Fruit fly (Drosophila melanogaster) whole organism, embryonic: ENCODE results near the gene Polr3E.

Experiments
- Adf1 ChIP-seq: fragments of 200-800 bp; sonication (Bioruptor generic); IDR thresholded peaks from 2 replicates; pipeline ENCODE4 v1.3.6; 2022; ENCODE audit warnings: missing biosample characterization, missing genetic modification characterization
- CG10274 ChIP-seq: fragments of 200-800 bp; sonication (Bioruptor generic); optimal IDR thresholded peaks from 3 replicates; lab custom pipeline; 2017; ENCODE audit warnings: missing biosample characterization, mild to moderate bottlenecking, missing genetic modification characterization
- CG12071 ChIP-seq: fragments of 200-800 bp; sonication (Bioruptor generic); optimal IDR thresholded peaks from 3 replicates; lab custom pipeline; 2018; ENCODE audit warnings: missing biosample characterization, mild to moderate bottlenecking, missing genetic modification characterization
- CG12299 ChIP-seq: fragments of 200-800 bp; sonication (Bioruptor generic); optimal IDR thresholded peaks from 2 replicates; lab custom pipeline; 2018; ENCODE audit warnings: missing biosample characterization, mild to moderate bottlenecking, missing genetic modification characterization
- CG1233 ChIP-seq: fragments of 200-800 bp; sonication (Bioruptor generic); optimal IDR thresholded peaks from 4 replicates; lab custom pipeline; 2018; ENCODE audit warnings: missing biosample characterization, mild to moderate bottlenecking, missing genetic modification characterization
- CG13894 ChIP-seq: fragments of 200-800 bp; sonication (Bioruptor generic); optimal IDR thresholded peaks from 3 replicates; lab custom pipeline; 2018; ENCODE audit warnings: missing biosample characterization, mild to moderate bottlenecking, missing genetic modification characterization, moderate library complexity
- CG15269 ChIP-seq: fragments of 200-800 bp; sonication (Bioruptor generic); optimal IDR thresholded peaks from 2 replicates; lab custom pipeline; 2018; ENCODE audit warnings: missing biosample characterization, mild to moderate bottlenecking, missing genetic modification characterization, moderate library complexity
- CG1529 ChIP-seq: fragments of 200-800 bp; sonication (Bioruptor generic); optimal IDR thresholded peaks from 3 replicates; lab custom pipeline; 2018; ENCODE audit warnings: missing biosample characterization, missing genetic modification characterization
- CG17361 ChIP-seq: fragments of 200-800 bp; sonication (Bioruptor generic); IDR thresholded peaks from 3 replicates; pipeline ENCODE4 v1.3.6; 2022; ENCODE audit warnings: missing biosample characterization, missing genetic modification characterization
- CG17829 ChIP-seq: fragments of 200-800 bp; optimal IDR thresholded peaks from 2 replicates; lab custom pipeline; 2019; ENCODE audit warnings: missing biosample characterization, mild to moderate bottlenecking, missing genetic modification characterization, moderate library complexity
- CG18262 ChIP-seq: fragments of 200-800 bp; optimal IDR thresholded peaks from 3 replicates; lab custom pipeline; 2019; ENCODE audit warnings: missing biosample characterization, mild to moderate bottlenecking, missing genetic modification characterization, moderate library complexity
- CG2129 ChIP-seq: fragments of 200-800 bp; sonication (Bioruptor generic); IDR thresholded peaks from 2 replicates; pipeline ENCODE4 v1.3.6; 2022; ENCODE audit warnings: missing biosample characterization, missing genetic modification characterization; ENCODE audit not compliant: partially characterized antibody
- CG2678 ChIP-seq: fragments of 200-800 bp; sonication (Bioruptor generic); optimal IDR thresholded peaks from 3 replicates; lab custom pipeline; 2019; ENCODE audit warnings: missing biosample characterization, mild to moderate bottlenecking, missing genetic modification characterization, moderate library complexity
- CG30020 ChIP-seq: fragments of 200-800 bp; optimal IDR thresholded peaks from 2 replicates; lab custom pipeline; 2019; ENCODE audit warnings: missing biosample characterization, mild to moderate bottlenecking, missing genetic modification characterization, moderate library complexity
- CG30431 ChIP-seq: fragments of 200-800 bp; sonication (Bioruptor generic); optimal IDR thresholded peaks from 2 replicates; lab custom pipeline; 2017; ENCODE audit warnings: missing biosample characterization, missing genetic modification characterization
- CG4854 ChIP-seq: fragments of 200-800 bp; sonication (Bioruptor generic); optimal IDR thresholded peaks from 2 replicates; lab custom pipeline; 2016; ENCODE audit warnings: missing biosample characterization, missing genetic modification characterization, inconsistent platforms
- CG5245 ChIP-seq: fragments of 200-800 bp; sonication (Bioruptor generic); optimal IDR thresholded peaks from 3 replicates; lab custom pipeline; 2016; ENCODE audit warnings: missing biosample characterization, missing genetic modification characterization
- CG7372 ChIP-seq: fragments of 200-800 bp; sonication (Bioruptor generic); IDR thresholded peaks from 2 replicates; pipeline ENCODE4 v1.3.6; 2022; ENCODE audit warnings: missing biosample characterization, missing genetic modification characterization
- CG7786 ChIP-seq: fragments of 200-800 bp; sonication (Bioruptor generic); optimal IDR thresholded peaks from 2 replicates; lab custom pipeline; 2016; ENCODE audit warnings: missing biosample characterization, missing genetic modification characterization
- CG8944 ChIP-seq: fragments of 200-800 bp; sonication (Bioruptor generic); optimal IDR thresholded peaks from 3 replicates; lab custom pipeline; 2016; ENCODE audit warnings: missing biosample characterization, missing genetic modification characterization
- CG9437 ChIP-seq: fragments of 200-800 bp; sonication (Bioruptor generic); optimal IDR thresholded peaks from 2 replicates; lab custom pipeline; 2018; ENCODE audit warnings: missing biosample characterization, mild to moderate bottlenecking, missing genetic modification characterization
- Camta ChIP-seq: fragments of 200-800 bp; sonication (Bioruptor generic); optimal IDR thresholded peaks from 2 replicates; lab custom pipeline; 2016; ENCODE audit warnings: missing biosample characterization, missing genetic modification characterization
- CrebB ChIP-seq: fragments of 200-800 bp; sonication (Bioruptor generic); optimal IDR thresholded peaks from 3 replicates; lab custom pipeline; 2018; ENCODE audit warnings: missing biosample characterization, mild to moderate bottlenecking, missing genetic modification characterization
- Dll ChIP-seq: fragments of 200-800 bp; sonication (Bioruptor generic); IDR thresholded peaks from 4 replicates; pipeline ENCODE4 v1.3.6; 2022; ENCODE audit warnings: missing biosample characterization, missing genetic modification characterization; ENCODE audit not compliant: partially characterized antibody
- H15 ChIP-seq: fragments of 200-800 bp; sonication (Bioruptor generic); IDR thresholded peaks from 3 replicates; pipeline ENCODE4 v1.3.6; 2022; ENCODE audit warnings: missing biosample characterization, missing genetic modification characterization
- Lhr ChIP-seq: fragments of 200-800 bp; sonication (Bioruptor generic); optimal IDR thresholded peaks from 3 replicates; lab custom pipeline; 2017; ENCODE audit warnings: mild to moderate bottlenecking, missing biosample characterization, missing genetic modification reagents, missing genetic modification characterization
- PHDP ChIP-seq: fragments of 200-800 bp; sonication (Bioruptor generic); optimal IDR thresholded peaks from 3 replicates; lab custom pipeline; 2018; ENCODE audit warnings: missing biosample characterization, mild to moderate bottlenecking, missing genetic modification characterization, moderate library complexity
- ara ChIP-seq: fragments of 200-800 bp; sonication (Bioruptor generic); IDR thresholded peaks from 2 replicates; pipeline ENCODE4 v1.3.6; 2022; ENCODE audit warnings: missing biosample characterization, missing genetic modification characterization
- ase ChIP-seq: fragments of 200-800 bp; sonication (Bioruptor generic); IDR thresholded peaks from 3 replicates; pipeline ENCODE4 v1.3.6; 2022; ENCODE audit warnings: missing biosample characterization, missing genetic modification characterization
- dimm ChIP-seq: fragments of 200-800 bp; sonication (Bioruptor generic); IDR thresholded peaks from 2 replicates; pipeline ENCODE4 v1.3.6; 2022; ENCODE audit warnings: missing biosample characterization, missing genetic modification characterization
- eve ChIP-seq, 2 experiments: fragments of >200 bp; optimal IDR thresholded peaks; 2 replicates each; lab custom pipeline; 2017; ENCODE audit warnings: missing biosample characterization in 2 of 2, missing genetic modification characterization in 2 of 2
- gt ChIP-seq: fragments of 200-800 bp; sonication (Bioruptor generic); IDR thresholded peaks from 2 replicates; pipeline ENCODE4 v1.3.6; 2022; ENCODE audit warnings: missing biosample characterization, missing genetic modification characterization
- hbn ChIP-seq: fragments of 200-800 bp; sonication (Bioruptor generic); IDR thresholded peaks from 2 replicates; pipeline ENCODE4 v1.3.6; 2022; ENCODE audit warnings: missing biosample characterization, missing genetic modification characterization; ENCODE audit not compliant: partially characterized antibody
- jigr1 ChIP-seq: fragments of 200-800 bp; sonication (Bioruptor generic); IDR thresholded peaks from 3 replicates; pipeline ENCODE4 v1.3.6; 2022; ENCODE audit warnings: missing biosample characterization, missing genetic modification characterization
- lbe ChIP-seq: fragments of 200-800 bp; sonication (Bioruptor generic); optimal IDR thresholded peaks from 2 replicates; lab custom pipeline; 2016; ENCODE audit warnings: missing biosample characterization, mild to moderate bottlenecking, missing genetic modification characterization
- lmd ChIP-seq: fragments of 200-800 bp; sonication (Bioruptor generic); IDR thresholded peaks from 2 replicates; pipeline ENCODE4 v1.3.6; 2022; ENCODE audit warnings: missing biosample characterization, missing genetic modification characterization
- pho ChIP-seq: fragments of 200-800 bp; sonication (Bioruptor generic); optimal IDR thresholded peaks from 2 replicates; lab custom pipeline; 2016; ENCODE audit warnings: missing biosample characterization, missing genetic modification characterization
- pzg ChIP-seq: fragments of 200-800 bp; sonication (Bioruptor generic); optimal IDR thresholded peaks from 3 replicates; lab custom pipeline; 2018; ENCODE audit warnings: missing biosample characterization, mild to moderate bottlenecking, missing genetic modification characterization, moderate library complexity
- sc ChIP-seq, 3 experiments: fragments of >200 bp in 2 of 3; fragments of 200-800 bp in 1 of 3; sonication (Bioruptor generic) in 1 of 3; optimal IDR thresholded peaks; 2 replicates in 2 of 3; 3 replicates in 1 of 3; lab custom pipeline; 2017; ENCODE audit warnings: mild to moderate bottlenecking in 1 of 3, missing biosample characterization in 1 of 3, missing genetic modification characterization in 1 of 3, missing genetic modification reagents in 1 of 3
- sd ChIP-seq: fragments of 200-800 bp; sonication (Bioruptor generic); optimal IDR thresholded peaks from 3 replicates; lab custom pipeline; 2018; ENCODE audit warnings: missing biosample characterization, mild to moderate bottlenecking, missing genetic modification characterization, moderate library complexity
- sna ChIP-seq: fragments of 200-800 bp; sonication (Bioruptor generic); IDR thresholded peaks from 2 replicates; pipeline ENCODE4 v1.3.6; 2022; ENCODE audit warnings: missing biosample characterization, missing genetic modification characterization; ENCODE audit not compliant: partially characterized antibody
- sr ChIP-seq: fragments of 200-800 bp; sonication (Bioruptor generic); IDR thresholded peaks from 3 replicates; pipeline ENCODE4 v1.3.6; 2022; ENCODE audit warnings: missing biosample characterization, missing genetic modification characterization
- tgo ChIP-seq: fragments of 200-800 bp; sonication (Bioruptor generic); IDR thresholded peaks from 3 replicates; pipeline ENCODE4 v1.3.6; 2022; ENCODE audit warnings: missing biosample characterization, missing genetic modification characterization
- twi ChIP-seq: fragments of 200-800 bp; optimal IDR thresholded peaks from 2 replicates; lab custom pipeline; 2019; ENCODE audit warnings: missing biosample characterization, mild to moderate bottlenecking, missing genetic modification characterization, moderate library complexity
- unpg ChIP-seq: fragments of 200-800 bp; sonication (Bioruptor generic); optimal IDR thresholded peaks from 3 replicates; lab custom pipeline; 2018; ENCODE audit warnings: missing biosample characterization, mild to moderate bottlenecking, missing genetic modification characterization, moderate library complexity
- vfl ChIP-seq: fragments of 200-800 bp; sonication (Bioruptor generic); optimal IDR thresholded peaks from 2 replicates; lab custom pipeline; 2016; ENCODE audit warnings: missing biosample characterization, missing genetic modification characterization
- wdn ChIP-seq: fragments of 200-800 bp; sonication (Bioruptor generic); IDR thresholded peaks from 2 replicates; pipeline ENCODE4 v1.3.6; 2022; ENCODE audit warnings: missing biosample characterization, missing genetic modification characterization
- yki ChIP-seq: fragments of >200 bp; optimal IDR thresholded peaks from 3 replicates; lab custom pipeline; 2018

Gene Polr3E

DNA sequence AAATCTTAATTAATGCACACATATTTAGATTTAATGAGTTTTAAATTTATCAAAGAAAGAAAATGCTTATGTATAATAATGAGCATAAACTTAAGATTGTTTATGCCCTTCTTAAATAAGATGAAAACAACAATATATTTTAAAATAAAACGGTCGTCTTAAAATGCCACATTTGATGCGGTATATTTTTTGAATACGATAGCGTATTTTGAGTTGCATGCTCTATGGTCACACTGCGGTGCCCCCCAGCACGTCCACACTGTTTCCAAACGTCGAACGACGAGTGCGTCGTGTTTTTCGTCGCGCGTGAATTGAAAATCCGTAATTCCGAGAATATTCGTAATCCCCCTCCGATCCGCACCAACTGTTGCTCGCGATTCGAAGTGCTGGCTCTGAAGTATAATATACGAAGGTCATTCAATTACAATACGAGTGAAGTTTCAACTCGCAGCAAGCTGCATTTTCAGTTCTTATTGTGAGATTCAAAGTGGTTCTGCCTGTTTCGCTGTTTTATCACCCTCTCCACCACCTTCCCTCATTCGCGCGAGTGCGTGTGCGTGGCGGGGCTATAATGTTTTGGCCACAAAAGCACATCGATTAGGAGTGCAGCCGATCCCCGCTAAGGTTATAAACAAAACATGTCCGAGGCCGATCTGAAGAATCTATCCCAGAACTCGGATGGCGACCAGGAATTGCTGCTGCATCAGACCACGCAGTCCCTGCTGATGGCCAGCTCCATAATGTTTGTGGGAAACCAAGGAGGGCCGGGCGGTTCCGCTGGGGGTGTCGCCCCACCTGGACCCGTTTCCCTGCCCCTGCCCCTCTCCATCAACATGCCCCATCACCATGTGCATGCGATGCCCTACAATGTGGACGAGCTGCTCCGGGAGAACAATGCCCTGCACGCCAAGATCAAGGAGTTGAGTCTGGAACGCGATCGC lies 2.9 kb downstream of the Polr3E start, which contains the start of gene siz (continued):
- TF ChIP-seq sc (optimal IDR thresholded peaks at IDR 0.05; lab: Kevin White, UChicago) = no peak
- TF ChIP-seq sc (GFP tag; optimal IDR thresholded peaks at IDR 0.05; lab: Kevin White, UChicago) = no peak
- TF ChIP-seq eve (GFP tag; optimal IDR thresholded peaks at IDR 0.05; lab: Kevin White, UChicago) = no peak
- TF ChIP-seq twi (tag; lab: Kevin White, UChicago) = no peak
- TF ChIP-seq sd (tag; lab: Kevin White, UChicago) = peak; percentile 37
- TF ChIP-seq PHDP = peak; percentile 6
- TF ChIP-seq CG5245 (GFP tag; lab: Kevin White, UChicago) = no peak
- TF ChIP-seq Lhr = peak; percentile 94
- no peak for TF ChIP-seq tgo
- no peak for TF ChIP-seq CG7786 (GFP tag; lab: Kevin White, UChicago)
- no peak for TF ChIP-seq unpg (GFP tag; lab: Kevin White, UChicago)
- TF ChIP-seq lbe = peak; percentile 3
- no peak for TF ChIP-seq CG2129
- TF ChIP-seq CG9437 = no peak
- no peak for TF ChIP-seq sr
- TF ChIP-seq H15 (GFP tag; lab: Robert Waterston, UW) = no peak
- no peak for TF ChIP-seq yki (lab: Kevin White, UChicago)
- TF ChIP-seq CG12071 = peak; percentile 34
- TF ChIP-seq ara = no peak
- TF ChIP-seq CG17361 (GFP tag; lab: Robert Waterston, UW) = peak; percentile 37; the same call in 1 of the 3 replicates
- peak; percentile 37 for TF ChIP-seq CG13894 (tag; lab: Kevin White, UChicago)
- TF ChIP-seq CG12299 (tag; lab: Kevin White, UChicago) = peak; percentile 24
- peak; percentile 43 for TF ChIP-seq CG15269 (tag; lab: Kevin White, UChicago)
- TF ChIP-seq Camta (GFP tag; lab: Kevin White, UChicago) = no peak
- no peak for TF ChIP-seq CG7372
- TF ChIP-seq CG2678 (tag; lab: Kevin White, UChicago) = peak; percentile 50
- TF ChIP-seq Dll (GFP tag; lab: Robert Waterston, UW) = peak; percentile 32; the same call in 1 of the 4 replicates
- peak; percentile 41 for TF ChIP-seq CrebB (tag; lab: Kevin White, UChicago)
- no peak for TF ChIP-seq gt (GFP tag; lab: Robert Waterston, UW)
- TF ChIP-seq pho (GFP tag; lab: Kevin White, UChicago) = peak; percentile 25
- no peak for TF ChIP-seq vfl (GFP tag; lab: Kevin White, UChicago)
- TF ChIP-seq CG1529 (GFP tag; lab: Kevin White, UChicago) = no peak
- no peak for TF ChIP-seq wdn (GFP tag; lab: Robert Waterston, UW)
- peak; percentile 12; the same call in 1 of the 2 replicates for TF ChIP-seq Adf1
- no peak for TF ChIP-seq jigr1 (GFP tag; lab: Robert Waterston, UW)
- no peak for TF ChIP-seq ase (GFP tag; lab: Robert Waterston, UW)
- peak; percentile 29; the same call in 1 of the 2 replicates for TF ChIP-seq hbn
- no peak for TF ChIP-seq dimm (GFP tag; lab: Robert Waterston, UW)
- peak; percentile 90 for TF ChIP-seq pzg
- no peak for TF ChIP-seq CG1233 (GFP tag; lab: Kevin White, UChicago)
- TF ChIP-seq CG4854 = no peak
- TF ChIP-seq CG18262 (tag; lab: Kevin White, UChicago) = peak; percentile 28
- TF ChIP-seq CG30020 (tag; lab: Kevin White, UChicago) = peak; percentile 35
- TF ChIP-seq CG30431 (GFP tag; lab: Kevin White, UChicago) = no peak
- TF ChIP-seq lmd (GFP tag; lab: Robert Waterston, UW) = no peak
- TF ChIP-seq CG8944 (GFP tag; lab: Kevin White, UChicago) = no peak
- TF ChIP-seq sna (GFP tag; lab: Robert Waterston, UW) = 0 out of 2 replicates have a peak, but pooled peaks have one; percentile 26
- TF ChIP-seq CG17829 (tag; lab: Kevin White, UChicago) = peak; percentile 43
- TF ChIP-seq CG10274 (GFP tag; lab: Kevin White, UChicago) = no peak
